Worm (Caenorhabditis elegans) whole organism, L2 larva: ENCODE results near the gene drr-1.
A peak's percentile ranks its signal among the peaks of the same experiment; 100 is the strongest.

Experiments used
- C34F6.9 ChIP-seq: fragments of 150-350 bp; optimal IDR thresholded peaks from 2 replicates; lab custom pipeline; 2014; ENCODE audit warnings: missing biosample characterization, missing genetic modification characterization
- F13H6.1 ChIP-seq: sonication (generic microtip); optimal IDR thresholded peaks from 2 replicates; lab custom pipeline; 2016; ENCODE audit warnings: missing genetic modification characterization, missing compliant biosample characterization
- R02D3.7 ChIP-seq: fragments of 150-350 bp; optimal IDR thresholded peaks from 2 replicates; lab custom pipeline; 2014; ENCODE audit warnings: missing biosample characterization, missing genetic modification characterization
- Y55F3AM.14 ChIP-seq: fragments of 200-800 bp; sonication (Bioruptor generic); optimal IDR thresholded peaks from 2 replicates; lab custom pipeline; 2018; ENCODE audit warnings: mild to moderate bottlenecking, missing genetic modification characterization, missing compliant biosample characterization
- ZK546.5 ChIP-seq: sonication (generic microtip); optimal IDR thresholded peaks from 2 replicates; lab custom pipeline; 2017; ENCODE audit warnings: missing biosample characterization, missing genetic modification characterization
- alr-1 ChIP-seq: fragments of 150-350 bp; optimal IDR thresholded peaks from 2 replicates; lab custom pipeline; 2014; ENCODE audit warnings: missing biosample characterization, missing genetic modification characterization
- ama-1 ChIP-seq: fragments of 150-350 bp; optimal IDR thresholded peaks from 2 replicates; lab custom pipeline; 2018; ENCODE audit warnings: inconsistent platforms
- blmp-1 ChIP-seq: sonication (generic microtip); optimal IDR thresholded peaks from 2 replicates; lab custom pipeline; 2017; ENCODE audit warnings: missing genetic modification characterization, mild to moderate bottlenecking, missing compliant biosample characterization, antibody characterized with exemption, moderate library complexity; ENCODE audit not compliant: insufficient read depth
- ceh-16 ChIP-seq: fragments of 150-350 bp; optimal IDR thresholded peaks from 2 replicates; lab custom pipeline; 2014; ENCODE audit warnings: missing biosample characterization, missing genetic modification characterization
- ceh-82 ChIP-seq: fragments of 150-350 bp; optimal IDR thresholded peaks from 2 replicates; lab custom pipeline; 2014; ENCODE audit warnings: missing biosample characterization, missing genetic modification characterization
- crh-2 ChIP-seq: sonication (generic microtip); optimal IDR thresholded peaks from 2 replicates; lab custom pipeline; 2017; ENCODE audit warnings: missing biosample characterization, missing genetic modification characterization
- dmd-4 ChIP-seq: sonication (generic microtip); optimal IDR thresholded peaks from 2 replicates; lab custom pipeline; 2017; ENCODE audit warnings: missing biosample characterization, missing genetic modification characterization
- fos-1 ChIP-seq: fragments of 150-350 bp; optimal IDR thresholded peaks from 2 replicates; lab custom pipeline; 2014; ENCODE audit warnings: missing biosample characterization, missing genetic modification characterization
- gmeb-1 ChIP-seq: fragments of 150-350 bp; optimal IDR thresholded peaks from 2 replicates; lab custom pipeline; 2014; ENCODE audit warnings: missing biosample characterization, missing genetic modification characterization
- lin-11 ChIP-seq: fragments of 150-350 bp; sonication (generic microtip); optimal IDR thresholded peaks from 2 replicates; lab custom pipeline; 2014; ENCODE audit warnings: missing biosample characterization, missing genetic modification characterization, inconsistent platforms, mixed read lengths
- lin-13 ChIP-seq: fragments of 150-350 bp; optimal IDR thresholded peaks from 2 replicates; lab custom pipeline; 2014; ENCODE audit warnings: missing biosample characterization, missing genetic modification reagents, missing genetic modification characterization
- lin-39 ChIP-seq: fragments of 150-350 bp; optimal IDR thresholded peaks from 2 replicates; lab custom pipeline; 2014; ENCODE audit warnings: missing biosample characterization, missing genetic modification reagents, missing genetic modification characterization
- lsy-2 ChIP-seq, 2 experiments: fragments of 150-350 bp in 1 of 2; sonication (generic microtip) in 1 of 2; optimal IDR thresholded peaks; 2 replicates each; lab custom pipeline; 2014 to 2017; ENCODE audit warnings: missing biosample characterization in 2 of 2, missing genetic modification characterization in 2 of 2
- mab-5 ChIP-seq: fragments of 150-350 bp; optimal IDR thresholded peaks from 2 replicates; lab custom pipeline; 2014; ENCODE audit warnings: missing biosample characterization, missing genetic modification characterization
- mbf-1 ChIP-seq: sonication (generic microtip); optimal IDR thresholded peaks from 2 replicates; lab custom pipeline; 2017; ENCODE audit warnings: missing biosample characterization, missing genetic modification characterization
- mdl-1 ChIP-seq, 2 experiments: fragments of 150-350 bp in 1 of 2; sonication (generic microtip) in 1 of 2; optimal IDR thresholded peaks; 2 replicates each; lab custom pipeline; 2017; ENCODE audit warnings: missing biosample characterization in 2 of 2, missing genetic modification characterization in 2 of 2
- nhr-10 ChIP-seq: sonication (generic microtip); optimal IDR thresholded peaks from 2 replicates; lab custom pipeline; 2017; ENCODE audit warnings: missing biosample characterization, missing genetic modification characterization
- nhr-11 ChIP-seq: fragments of 150-350 bp; optimal IDR thresholded peaks from 2 replicates; lab custom pipeline; 2014; ENCODE audit warnings: missing biosample characterization, missing genetic modification characterization
- nhr-12 ChIP-seq: fragments of 150-350 bp; optimal IDR thresholded peaks from 2 replicates; lab custom pipeline; 2014; ENCODE audit warnings: missing biosample characterization, missing genetic modification characterization
- nhr-129 ChIP-seq: fragments of 150-350 bp; optimal IDR thresholded peaks from 2 replicates; lab custom pipeline; 2014; ENCODE audit warnings: missing biosample characterization, missing genetic modification characterization
- nhr-23 ChIP-seq: fragments of 150-350 bp; optimal IDR thresholded peaks from 2 replicates; lab custom pipeline; 2014; ENCODE audit warnings: missing biosample characterization, missing genetic modification reagents, missing genetic modification characterization
- nhr-237 ChIP-seq: fragments of 150-350 bp; optimal IDR thresholded peaks from 2 replicates; lab custom pipeline; 2014; ENCODE audit warnings: missing biosample characterization, missing genetic modification characterization
- nhr-25 ChIP-seq: fragments of 150-350 bp; sonication (generic microtip); optimal IDR thresholded peaks from 3 replicates; lab custom pipeline; 2014; ENCODE audit warnings: missing biosample characterization, missing genetic modification characterization
- nhr-6 ChIP-seq: fragments of 150-350 bp; optimal IDR thresholded peaks from 2 replicates; lab custom pipeline; 2014; ENCODE audit warnings: missing biosample characterization, missing genetic modification characterization
- sem-4 ChIP-seq: fragments of 150-350 bp; optimal IDR thresholded peaks from 2 replicates; lab custom pipeline; 2014; ENCODE audit warnings: missing biosample characterization, missing genetic modification reagents, missing genetic modification characterization
- sma-3 ChIP-seq: sonication (generic microtip); optimal IDR thresholded peaks from 2 replicates; lab custom pipeline; 2016; ENCODE audit warnings: missing genetic modification reagents, missing genetic modification characterization, missing compliant biosample characterization
- sma-9 ChIP-seq, 2 experiments: fragments of 150-350 bp in 1 of 2; sonication (generic microtip) in 1 of 2; optimal IDR thresholded peaks; 2 replicates each; lab custom pipeline; 2014 to 2016; ENCODE audit warnings: missing genetic modification characterization in 2 of 2, mild to moderate bottlenecking in 1 of 2, missing biosample characterization in 1 of 2, missing compliant biosample characterization in 1 of 2, missing genetic modification reagents in 1 of 2, moderate library complexity in 1 of 2
- unc-39 ChIP-seq: fragments of 150-350 bp; optimal IDR thresholded peaks from 2 replicates; lab custom pipeline; 2014; ENCODE audit warnings: missing biosample characterization, missing genetic modification characterization
- unc-55 ChIP-seq: fragments of 150-350 bp; sonication (generic microtip); optimal IDR thresholded peaks from 3 replicates; lab custom pipeline; 2014; ENCODE audit warnings: missing biosample characterization, missing genetic modification reagents, missing genetic modification characterization
- unc-62 ChIP-seq: fragments of 150-350 bp; optimal IDR thresholded peaks from 2 replicates; lab custom pipeline; 2014; ENCODE audit warnings: missing biosample characterization, missing genetic modification reagents, missing genetic modification characterization
- ztf-1 ChIP-seq: fragments of 200-800 bp; sonication (Bioruptor generic); conservative IDR thresholded peaks from 2 replicates; pipeline ENCODE4 v1.3.6; 2022; ENCODE audit warnings: missing genetic modification characterization, missing compliant biosample characterization
- ztf-11 ChIP-seq: sonication (generic microtip); optimal IDR thresholded peaks from 2 replicates; lab custom pipeline; 2017; ENCODE audit warnings: missing biosample characterization, missing genetic modification characterization
- ztf-4 ChIP-seq: fragments of 150-350 bp; optimal IDR thresholded peaks from 2 replicates; lab custom pipeline; 2014; ENCODE audit warnings: missing biosample characterization, missing genetic modification characterization

Gene drr-1

ce11 chrII:13505977-13506568 is 10.4 kb upstream of the drr-1 start:
- TF ChIP-seq ztf-4 (tag; lab: Kevin White, UChicago), result no peak
- peak; percentile 79 for TF ChIP-seq fos-1

ce11 chrII:13505386-13505785 is 9.7 kb upstream of the drr-1 start:
- TF ChIP-seq R02D3.7 (tag; lab: Kevin White, UChicago), result no peak
- TF ChIP-seq unc-55 (GFP tag; lab: Kevin White, UChicago), result no peak
- no peak for TF ChIP-seq nhr-237 (tag; lab: Kevin White, UChicago)
- no peak for TF ChIP-seq lsy-2 (tag; optimal IDR thresholded peaks at IDR 0.05; lab: Kevin White, UChicago)
- TF ChIP-seq unc-39 (tag; lab: Kevin White, UChicago), result no peak
- TF ChIP-seq sem-4 (tag; lab: Kevin White, UChicago), result no peak
- TF ChIP-seq lin-11 (tag; lab: Kevin White, UChicago), result no peak
- no peak for TF ChIP-seq crh-2 (tag; lab: Kevin White, UChicago)
- no peak for TF ChIP-seq ztf-11
- no peak for TF ChIP-seq ztf-1
- TF ChIP-seq ama-1, result no peak
- no peak for TF ChIP-seq ztf-4 (tag; lab: Kevin White, UChicago)

- no peak for TF ChIP-seq fos-1
- TF ChIP-seq unc-55 (GFP tag; lab: Kevin White, UChicago), result peak; percentile 14
Measured at ce11 chrII:13503653-13504052, 8.0 kb upstream of the drr-1 start, which contains the start of gene F54F11.1. F54F11.1 (plus strand) TSS chrII:13503953.

ce11 chrII:13501575-13501974 is 5.9 kb upstream of the drr-1 start, which contains the start of gene F45H10.5:
F45H10.5 (plus strand) TSS chrII:13501875.
- TF ChIP-seq nhr-129 (no peak), dmd-4 (tag; lab: Kevin White, UChicago) (no peak), ztf-1 (no peak), gmeb-1 (tag; lab: Kevin White, UChicago) (no peak), mdl-1 (tag; optimal IDR thresholded peaks at IDR 0.05; lab: Kevin White, UChicago) (no peak), alr-1 (tag; lab: Kevin White, UChicago) (no peak), fos-1 (no peak), nhr-23 (tag; lab: Kevin White, UChicago) (no peak), R02D3.7 (tag; lab: Kevin White, UChicago) (no peak)
- TF ChIP-seq, all 48 proteins: peak for 0

ce11 chrII:13500582-13500981 is 4.9 kb upstream of the drr-1 start:
- TF ChIP-seq lin-39 (tag; lab: Kevin White, UChicago) (no peak), nhr-25 (tag; lab: Kevin White, UChicago) (no peak), sma-9 (GFP tag; optimal IDR thresholded peaks at IDR 0.05; lab: Kevin White, UChicago) (peak; percentile 17), sma-9 (tag; optimal IDR thresholded peaks at IDR 0.05; lab: Kevin White, UChicago) (no peak), unc-62 (GFP tag; lab: Kevin White, UChicago) (no peak), mbf-1 (tag; lab: Kevin White, UChicago) (no peak), sma-3 (GFP tag; lab: Kevin White, UChicago) (no peak), gmeb-1 (tag; lab: Kevin White, UChicago) (no peak), nhr-129 (peak; percentile 10), ama-1 (no peak), mdl-1 (tag; optimal IDR thresholded peaks at IDR 0.05; lab: Kevin White, UChicago) (no peak)
- TF ChIP-seq, all 48 proteins: peak for 2

ce11 chrII:13494762-13495161 is 938 bp downstream of the drr-1 start:
- TF ChIP-seq lin-39 (tag; lab: Kevin White, UChicago) (no peak), unc-55 (GFP tag; lab: Kevin White, UChicago) (peak; percentile 23), gmeb-1 (tag; lab: Kevin White, UChicago) (peak; percentile 39), F13H6.1 (tag; lab: Kevin White, UChicago) (peak; percentile 16), ceh-16 (tag; lab: Kevin White, UChicago) (no peak), lsy-2 (tag; optimal IDR thresholded peaks at IDR 0.05; lab: Kevin White, UChicago) (peak; percentile 29 to 72), mab-5 (tag; lab: Kevin White, UChicago) (no peak), nhr-12 (no peak), nhr-6 (tag; lab: Kevin White, UChicago) (no peak), nhr-23 (tag; lab: Kevin White, UChicago) (no peak), sma-3 (GFP tag; lab: Kevin White, UChicago) (peak; percentile 5), ztf-4 (tag; lab: Kevin White, UChicago) (no peak), fos-1 (no peak), C34F6.9 (peak; percentile 50), nhr-25 (tag; lab: Kevin White, UChicago) (no peak), nhr-11 (no peak), blmp-1 (no peak), ZK546.5 (tag; lab: Kevin White, UChicago) (no peak), dmd-4 (tag; lab: Kevin White, UChicago) (no peak), sma-9 (GFP tag; optimal IDR thresholded peaks at IDR 0.05; lab: Kevin White, UChicago) (no peak), sma-9 (tag; optimal IDR thresholded peaks at IDR 0.05; lab: Kevin White, UChicago) (no peak), nhr-10 (tag; lab: Kevin White, UChicago) (no peak), lin-13 (GFP tag; lab: Kevin White, UChicago) (peak; percentile 43), unc-62 (GFP tag; lab: Kevin White, UChicago) (no peak), nhr-129 (no peak), alr-1 (tag; lab: Kevin White, UChicago) (no peak), nhr-237 (tag; lab: Kevin White, UChicago) (no peak), Y55F3AM.14 (GFP tag; lab: Kevin White, UChicago) (no peak), lin-11 (tag; lab: Kevin White, UChicago) (no peak), ceh-82 (no peak), ztf-1 (no peak)
